Worm (Caenorhabditis elegans) whole organism, early embryonic: ENCODE measurements around the gene C18D1.2.

Experiments
- F13C5.2 ChIP-seq: sonication (generic microtip); optimal IDR thresholded peaks from 2 replicates; lab custom pipeline; 2017; ENCODE audit warnings: mild to moderate bottlenecking, missing genetic modification characterization, inconsistent platforms, missing compliant biosample characterization
- aly-1 ChIP-seq: sonication (generic microtip); optimal IDR thresholded peaks from 2 replicates; lab custom pipeline; 2016; ENCODE audit warnings: missing genetic modification characterization, missing compliant biosample characterization
- ama-1 ChIP-seq: fragments of 150-350 bp; optimal IDR thresholded peaks from 2 replicates; lab custom pipeline; 2014
- ceh-36 ChIP-seq: sonication (generic microtip); optimal IDR thresholded peaks from 2 replicates; lab custom pipeline; 2016; ENCODE audit warnings: missing genetic modification characterization, inconsistent platforms, missing compliant biosample characterization
- ets-7 ChIP-seq: sonication (generic microtip); optimal IDR thresholded peaks from 2 replicates; lab custom pipeline; 2016; ENCODE audit warnings: missing genotype, missing genetic modification characterization, missing compliant biosample characterization
- flt-1 ChIP-seq: fragments of 200-800 bp; sonication (Bioruptor generic); IDR thresholded peaks from 2 replicates; pipeline ENCODE4 v1.3.6; 2022; ENCODE audit warnings: missing genetic modification characterization, missing compliant biosample characterization
- scrt-1 ChIP-seq: fragments of 200-800 bp; sonication (Bioruptor generic); IDR thresholded peaks from 2 replicates; pipeline ENCODE4 v1.3.6; 2022; ENCODE audit warnings: missing genetic modification characterization, missing compliant biosample characterization
- sea-1 ChIP-seq: fragments of 200-800 bp; sonication (Bioruptor generic); conservative IDR thresholded peaks from 2 replicates; pipeline ENCODE4 v1.3.6; 2022; ENCODE audit warnings: missing genetic modification characterization, missing compliant biosample characterization
- tbx-37 ChIP-seq: fragments of 200-800 bp; sonication (Bioruptor generic); conservative IDR thresholded peaks from 2 replicates; pipeline ENCODE4 v1.3.6; 2022; ENCODE audit warnings: missing genetic modification reagents, missing genetic modification characterization, missing compliant biosample characterization
- tra-4 ChIP-seq: sonication (generic microtip); optimal IDR thresholded peaks from 2 replicates; lab custom pipeline; 2017; ENCODE audit warnings: missing genetic modification characterization, missing compliant biosample characterization

DNA sequence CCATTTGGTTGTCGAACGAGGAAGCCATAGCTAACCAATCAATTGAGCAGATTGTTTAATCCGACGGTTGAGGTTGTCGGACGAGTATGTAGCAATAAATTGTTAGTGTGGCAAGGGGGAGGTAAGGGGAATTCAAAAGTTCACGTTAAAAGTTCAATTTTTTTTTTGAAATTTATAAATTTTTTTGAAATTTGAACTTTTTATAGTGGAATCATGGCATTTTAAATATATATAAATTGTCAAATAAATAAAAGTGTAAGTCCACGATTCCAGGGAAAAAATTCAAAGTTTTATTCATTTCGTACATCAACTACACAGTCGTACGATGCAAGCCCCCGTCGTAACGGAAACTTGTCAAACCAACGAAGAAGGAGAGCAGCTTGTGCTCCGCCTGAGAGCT lies 51.6 kb downstream of the C18D1.2 start, which contains the start of the genes ZK945.7 and ZK945.8:
- TF ChIP-seq aly-1 (tag; lab: Kevin White, UChicago) (no peak), ama-1 (lab: Kevin White, UChicago) (no peak), sea-1 (no peak), ets-7 (tag; lab: Kevin White, UChicago) (no peak), tbx-37 (GFP tag; lab: Robert Waterston, UW) (no peak), tra-4 (tag; lab: Kevin White, UChicago) (no peak), F13C5.2 (tag; lab: Kevin White, UChicago) (no peak), flt-1 (no peak), ceh-36 (tag; lab: Kevin White, UChicago) (no peak), scrt-1 (GFP tag; lab: Robert Waterston, UW) (no peak)
